Fruit fly (Drosophila melanogaster) whole organism, embryonic: Measurements from ENCODE around the gene CG11920.
A peak's percentile ranks its signal among the peaks of the same experiment; 100 is the strongest.

Source experiments
- Bgb ChIP-seq: fragments of 200-800 bp; sonication (Bioruptor generic); IDR thresholded peaks from 2 replicates; pipeline ENCODE4 v1.3.6; 2022; ENCODE audit warnings: missing biosample characterization, missing genetic modification characterization; ENCODE audit not compliant: partially characterized antibody
- CG10267 ChIP-seq: fragments of 200-800 bp; sonication (Bioruptor generic); optimal IDR thresholded peaks from 2 replicates; lab custom pipeline; 2018; ENCODE audit warnings: missing biosample characterization, mild to moderate bottlenecking, missing genetic modification characterization, moderate library complexity
- CG10431 ChIP-seq: fragments of 200-800 bp; sonication (Bioruptor generic); optimal IDR thresholded peaks from 3 replicates; lab custom pipeline; 2018; ENCODE audit warnings: missing biosample characterization, mild to moderate bottlenecking, missing genetic modification characterization
- CG10959 ChIP-seq: fragments of 200-800 bp; sonication (Bioruptor generic); IDR thresholded peaks from 2 replicates; pipeline ENCODE4 v1.3.6; 2022; ENCODE audit warnings: missing biosample characterization, missing genetic modification characterization
- CG11723 ChIP-seq: fragments of 200-800 bp; sonication (Bioruptor generic); optimal IDR thresholded peaks from 2 replicates; lab custom pipeline; 2017; ENCODE audit warnings: missing biosample characterization, mild to moderate bottlenecking, missing genetic modification characterization
- CG12659 ChIP-seq: fragments of 200-800 bp; sonication (Bioruptor generic); optimal IDR thresholded peaks from 3 replicates; lab custom pipeline; 2017; ENCODE audit warnings: mild to moderate bottlenecking, missing biosample characterization, missing genetic modification reagents, missing genetic modification characterization
- CG13287 ChIP-seq: fragments of 200-800 bp; sonication (Bioruptor generic); IDR thresholded peaks from 2 replicates; pipeline ENCODE4 v1.3.6; 2022; ENCODE audit warnings: missing biosample characterization, missing genetic modification characterization; ENCODE audit not compliant: partially characterized antibody
- CG13424 ChIP-seq: fragments of 200-800 bp; sonication (Bioruptor generic); optimal IDR thresholded peaks from 2 replicates; lab custom pipeline; 2019; ENCODE audit warnings: missing biosample characterization, mild to moderate bottlenecking, missing genetic modification characterization, moderate library complexity
- CG13894 ChIP-seq: fragments of 200-800 bp; sonication (Bioruptor generic); optimal IDR thresholded peaks from 3 replicates; lab custom pipeline; 2018; ENCODE audit warnings: missing biosample characterization, mild to moderate bottlenecking, missing genetic modification characterization, moderate library complexity
- CG14965 ChIP-seq: fragments of 200-800 bp; sonication (Bioruptor generic); optimal IDR thresholded peaks from 2 replicates; lab custom pipeline; 2016; ENCODE audit warnings: missing biosample characterization, missing genetic modification characterization, borderline replicate concordance
- CG15011 ChIP-seq: fragments of 200-800 bp; sonication (Bioruptor generic); optimal IDR thresholded peaks from 3 replicates; lab custom pipeline; 2018; ENCODE audit warnings: missing biosample characterization, mild to moderate bottlenecking, missing genetic modification characterization
- CG15514 ChIP-seq: fragments of 200-800 bp; sonication (Bioruptor generic); optimal IDR thresholded peaks from 3 replicates; lab custom pipeline; 2017; ENCODE audit warnings: missing biosample characterization, missing genetic modification characterization, mild to moderate bottlenecking, moderate library complexity, missing genetic modification reagents
- CG16863 ChIP-seq: fragments of 200-800 bp; sonication (Bioruptor generic); optimal IDR thresholded peaks from 3 replicates; lab custom pipeline; 2016; ENCODE audit warnings: missing biosample characterization, missing genetic modification characterization
- CG2199 ChIP-seq: fragments of 200-800 bp; sonication (Bioruptor generic); IDR thresholded peaks from 3 replicates; pipeline ENCODE4 v1.3.6; 2022; ENCODE audit warnings: missing biosample characterization, missing genetic modification characterization
- CG2889 ChIP-seq: fragments of 200-800 bp; sonication (Bioruptor generic); IDR thresholded peaks from 3 replicates; pipeline ENCODE4 v1.3.6; 2022; ENCODE audit warnings: missing biosample characterization, missing genetic modification characterization
- CG3847 ChIP-seq: fragments of 200-800 bp; sonication (Bioruptor generic); IDR thresholded peaks from 2 replicates; pipeline ENCODE4 v1.3.6; 2022; ENCODE audit warnings: missing biosample characterization, missing genetic modification characterization
- CG4360 ChIP-seq: fragments of 200-800 bp; sonication (Bioruptor generic); IDR thresholded peaks from 2 replicates; pipeline ENCODE4 v1.3.6; 2022; ENCODE audit warnings: missing biosample characterization, missing genetic modification characterization
- CG7357 ChIP-seq: fragments of 200-800 bp; sonication (Bioruptor generic); IDR thresholded peaks from 3 replicates; pipeline ENCODE4 v1.3.6; 2022; ENCODE audit warnings: missing biosample characterization, missing genetic modification characterization
- Dll ChIP-seq: fragments of 200-800 bp; sonication (Bioruptor generic); IDR thresholded peaks from 4 replicates; pipeline ENCODE4 v1.3.6; 2022; ENCODE audit warnings: missing biosample characterization, missing genetic modification characterization; ENCODE audit not compliant: partially characterized antibody
- ERR ChIP-seq: fragments of 200-800 bp; sonication (Bioruptor generic); optimal IDR thresholded peaks from 2 replicates; lab custom pipeline; 2016; ENCODE audit warnings: missing biosample characterization, missing genetic modification characterization
- Fer1 ChIP-seq: fragments of 200-800 bp; sonication (Bioruptor generic); optimal IDR thresholded peaks from 2 replicates; lab custom pipeline; 2017; ENCODE audit warnings: missing biosample characterization, mild to moderate bottlenecking, missing genetic modification characterization
- H15 ChIP-seq: fragments of 200-800 bp; sonication (Bioruptor generic); IDR thresholded peaks from 3 replicates; pipeline ENCODE4 v1.3.6; 2022; ENCODE audit warnings: missing biosample characterization, missing genetic modification characterization
- H2.0 ChIP-seq: fragments of 200-800 bp; sonication (Bioruptor generic); IDR thresholded peaks from 2 replicates; pipeline ENCODE4 v1.3.6; 2022; ENCODE audit warnings: missing biosample characterization, missing genetic modification characterization
- Hmx ChIP-seq: fragments of 200-800 bp; sonication (Bioruptor generic); optimal IDR thresholded peaks from 2 replicates; lab custom pipeline; 2016; ENCODE audit warnings: missing biosample characterization, missing genetic modification characterization
- Hr51 ChIP-seq, 2 experiments: fragments of 200-800 bp; sonication (Bioruptor generic); optimal IDR thresholded peaks; 2 replicates in 1 of 2; 3 replicates in 1 of 2; lab custom pipeline; 2016 to 2018; ENCODE audit warnings: missing biosample characterization in 2 of 2, missing genetic modification characterization in 2 of 2, mild to moderate bottlenecking in 1 of 2, moderate library complexity in 1 of 2
- Nf-YB ChIP-seq: fragments of 200-800 bp; sonication (Bioruptor generic); optimal IDR thresholded peaks from 3 replicates; lab custom pipeline; 2019; ENCODE audit warnings: missing biosample characterization, mild to moderate bottlenecking, missing genetic modification characterization, moderate library complexity
- Oli ChIP-seq: fragments of 200-800 bp; sonication (Bioruptor generic); optimal IDR thresholded peaks from 2 replicates; lab custom pipeline; 2018; ENCODE audit warnings: missing biosample characterization, mild to moderate bottlenecking, missing genetic modification characterization, moderate library complexity
- Optix ChIP-seq: fragments of 200-800 bp; sonication (Bioruptor generic); IDR thresholded peaks from 3 replicates; pipeline ENCODE4 v1.3.6; 2022; ENCODE audit warnings: missing biosample characterization, missing genetic modification characterization
- PHDP ChIP-seq: fragments of 200-800 bp; sonication (Bioruptor generic); optimal IDR thresholded peaks from 3 replicates; lab custom pipeline; 2018; ENCODE audit warnings: missing biosample characterization, mild to moderate bottlenecking, missing genetic modification characterization, moderate library complexity
- Side ChIP-seq: fragments of 200-800 bp; sonication (Bioruptor generic); optimal IDR thresholded peaks from 2 replicates; lab custom pipeline; 2016; ENCODE audit warnings: missing biosample characterization, missing genetic modification characterization
- Stat92E ChIP-seq, 3 experiments: fragments of >200 bp in 2 of 3; fragments of 200-800 bp in 1 of 3; sonication (Bioruptor generic) in 1 of 3; optimal IDR thresholded peaks; 2 replicates each; lab custom pipeline; 2017 to 2019; ENCODE audit warnings: missing biosample characterization in 3 of 3, missing genetic modification characterization in 3 of 3, mild to moderate bottlenecking in 1 of 3, moderate library complexity in 1 of 3
- bsh ChIP-seq, 2 experiments: fragments of 200-800 bp; sonication (Bioruptor generic); optimal IDR thresholded peaks; 2 replicates each; lab custom pipeline; 2017 to 2018; ENCODE audit warnings: mild to moderate bottlenecking in 2 of 2, missing biosample characterization in 2 of 2, missing genetic modification characterization in 2 of 2, moderate library complexity in 1 of 2
- dm ChIP-seq: fragments of 200-800 bp; sonication (Bioruptor generic); optimal IDR thresholded peaks from 3 replicates; lab custom pipeline; 2016; ENCODE audit warnings: missing biosample characterization, missing genetic modification characterization
- emc ChIP-seq: fragments of 200-800 bp; sonication (Bioruptor generic); optimal IDR thresholded peaks from 2 replicates; lab custom pipeline; 2016; ENCODE audit warnings: missing biosample characterization, missing genetic modification characterization
- eve ChIP-seq, 2 experiments: fragments of >200 bp; optimal IDR thresholded peaks; 2 replicates each; lab custom pipeline; 2017; ENCODE audit warnings: missing biosample characterization in 2 of 2, missing genetic modification characterization in 2 of 2
- eyg ChIP-seq: fragments of 200-800 bp; sonication (Bioruptor generic); optimal IDR thresholded peaks from 3 replicates; lab custom pipeline; 2016; ENCODE audit warnings: missing biosample characterization, missing genetic modification characterization
- fd96Cb ChIP-seq: fragments of 200-800 bp; sonication (Bioruptor generic); optimal IDR thresholded peaks from 2 replicates; lab custom pipeline; 2018; ENCODE audit warnings: missing biosample characterization, mild to moderate bottlenecking, missing genetic modification characterization, moderate library complexity
- ftz-f1 ChIP-seq: fragments of 200-800 bp; sonication (Bioruptor generic); optimal IDR thresholded peaks from 2 replicates; lab custom pipeline; 2016; ENCODE audit warnings: missing biosample characterization, missing genetic modification characterization
- lbe ChIP-seq: fragments of 200-800 bp; sonication (Bioruptor generic); optimal IDR thresholded peaks from 2 replicates; lab custom pipeline; 2016; ENCODE audit warnings: missing biosample characterization, mild to moderate bottlenecking, missing genetic modification characterization
- maf-S ChIP-seq: fragments of 200-800 bp; sonication (Bioruptor generic); optimal IDR thresholded peaks from 2 replicates; lab custom pipeline; 2016; ENCODE audit warnings: missing biosample characterization, missing genetic modification characterization
- mam ChIP-seq: fragments of 200-800 bp; sonication (Bioruptor generic); optimal IDR thresholded peaks from 3 replicates; lab custom pipeline; 2016; ENCODE audit warnings: missing biosample characterization, missing genetic modification characterization
- psq ChIP-seq: fragments of 200-800 bp; sonication (Bioruptor generic); optimal IDR thresholded peaks from 2 replicates; lab custom pipeline; 2017; ENCODE audit warnings: missing biosample characterization, missing genetic modification characterization
- ro ChIP-seq: fragments of 200-800 bp; sonication (Bioruptor generic); IDR thresholded peaks from 2 replicates; pipeline ENCODE4 v1.3.6; 2022; ENCODE audit warnings: missing biosample characterization, missing genetic modification characterization
- stc ChIP-seq: fragments of 200-800 bp; sonication (Bioruptor generic); IDR thresholded peaks from 2 replicates; pipeline ENCODE4 v1.3.6; 2022; ENCODE audit warnings: missing biosample characterization, missing genetic modification characterization
- sug ChIP-seq: fragments of 200-800 bp; optimal IDR thresholded peaks from 2 replicates; lab custom pipeline; 2019; ENCODE audit warnings: missing biosample characterization, mild to moderate bottlenecking, missing genetic modification characterization, moderate library complexity
- toy ChIP-seq: fragments of 200-800 bp; sonication (Bioruptor generic); IDR thresholded peaks from 2 replicates; pipeline ENCODE4 v1.3.6; 2022; ENCODE audit warnings: missing biosample characterization, missing genetic modification characterization
- trem ChIP-seq: fragments of 200-800 bp; optimal IDR thresholded peaks from 3 replicates; lab custom pipeline; 2019; ENCODE audit warnings: missing biosample characterization, mild to moderate bottlenecking, missing genetic modification characterization, moderate library complexity
- trh ChIP-seq: fragments of 200-800 bp; sonication (Bioruptor generic); optimal IDR thresholded peaks from 2 replicates; lab custom pipeline; 2016; ENCODE audit warnings: missing biosample characterization, missing genetic modification characterization
- tx ChIP-seq: fragments of 200-800 bp; sonication (Bioruptor generic); optimal IDR thresholded peaks from 2 replicates; lab custom pipeline; 2016; ENCODE audit warnings: missing biosample characterization, missing genetic modification characterization
- vfl ChIP-seq: fragments of 200-800 bp; sonication (Bioruptor generic); optimal IDR thresholded peaks from 2 replicates; lab custom pipeline; 2016; ENCODE audit warnings: missing biosample characterization, missing genetic modification characterization
- zen2 ChIP-seq: fragments of 200-800 bp; sonication (Bioruptor generic); IDR thresholded peaks from 3 replicates; pipeline ENCODE4 v1.3.6; 2022; ENCODE audit warnings: missing biosample characterization, missing genetic modification characterization; ENCODE audit not compliant: partially characterized antibody

The CG11920 gene

DNA sequence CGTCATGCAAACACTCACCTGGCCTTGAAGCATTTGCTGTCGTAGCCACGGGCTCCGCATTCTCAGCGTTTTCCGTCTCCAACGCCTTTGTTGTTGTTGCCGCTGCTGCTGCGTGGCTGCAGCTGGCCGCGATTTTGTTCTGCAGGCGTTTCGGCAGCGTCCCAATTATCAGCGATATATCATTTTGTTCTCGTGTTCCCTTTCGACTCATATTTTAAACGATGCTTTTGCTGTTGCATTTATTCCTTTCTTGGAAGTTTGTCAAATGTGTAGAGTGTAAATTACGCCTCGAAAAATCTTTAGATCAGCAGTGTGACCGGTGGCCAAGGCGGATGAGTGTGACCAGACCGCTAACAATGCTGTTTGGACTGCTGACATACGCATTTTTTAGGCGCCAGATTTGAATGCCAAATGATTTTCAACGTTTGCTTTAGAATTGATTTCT is 41.5 kb upstream of the CG11920 start, which contains the start of gene Smg6 (continued):
- TF ChIP-seq CG13894 (tag; lab: Kevin White, UChicago) (no peak), maf-S (GFP tag; lab: Kevin White, UChicago) (no peak), zen2 (GFP tag; lab: Robert Waterston, UW) (no peak), Stat92E (GFP tag; optimal IDR thresholded peaks at IDR 0.05; lab: Kevin White, UChicago) (peak in 1 of 3 experiments; percentile 59), PHDP (tag; lab: Kevin White, UChicago) (no peak), CG15514 (no peak), emc (GFP tag; lab: Kevin White, UChicago) (no peak), stc (GFP tag; lab: Robert Waterston, UW) (no peak), dm (GFP tag; lab: Kevin White, UChicago) (no peak), CG3847 (peak; percentile 35; the same call in 1 of the 2 replicates), CG4360 (GFP tag; lab: Robert Waterston, UW) (peak; percentile 93), CG12659 (peak; percentile 1), CG10267 (peak; percentile 46), CG14965 (GFP tag; lab: Kevin White, UChicago) (no peak), psq (GFP tag; lab: Kevin White, UChicago) (no peak), Side (GFP tag; lab: Kevin White, UChicago) (no peak), lbe (GFP tag; lab: Kevin White, UChicago) (no peak), Oli (tag; lab: Kevin White, UChicago) (no peak), Optix (no peak), bsh (GFP tag; optimal IDR thresholded peaks at IDR 0.05; lab: Kevin White, UChicago) (no peak), CG11723 (GFP tag; lab: Kevin White, UChicago) (no peak), Dll (GFP tag; lab: Robert Waterston, UW) (peak; percentile 30; the same call in 1 of the 4 replicates), ro (GFP tag; lab: Robert Waterston, UW) (no peak), CG7357 (GFP tag; lab: Robert Waterston, UW) (no peak), trem (tag; lab: Kevin White, UChicago) (peak; percentile 61), Hr51 (GFP tag; optimal IDR thresholded peaks at IDR 0.05; lab: Kevin White, UChicago) (no peak), Bgb (GFP tag; lab: Robert Waterston, UW) (peak; percentile 20; the same call in 1 of the 2 replicates), sug (tag; lab: Kevin White, UChicago) (no peak), Fer1 (GFP tag; lab: Kevin White, UChicago) (peak; percentile 46), CG2889 (GFP tag; lab: Robert Waterston, UW) (no peak), eve (GFP tag; optimal IDR thresholded peaks at IDR 0.05; lab: Kevin White, UChicago) (no peak), toy (GFP tag; lab: Robert Waterston, UW) (no peak), ERR (GFP tag; lab: Kevin White, UChicago) (no peak), H15 (no peak), CG2199 (GFP tag; lab: Robert Waterston, UW) (0 out of 3 replicates have a peak, but pooled peaks have one; percentile 34), fd96Cb (tag; lab: Kevin White, UChicago) (no peak), Nf-YB (GFP tag; lab: Kevin White, UChicago) (no peak), CG10959 (GFP tag; lab: Robert Waterston, UW) (no peak), CG10431 (GFP tag; lab: Kevin White, UChicago) (no peak), eyg (GFP tag; lab: Kevin White, UChicago) (no peak), vfl (GFP tag; lab: Kevin White, UChicago) (no peak), CG15011 (GFP tag; lab: Kevin White, UChicago) (no peak), CG13287 (GFP tag; lab: Robert Waterston, UW) (peak; percentile 52), CG13424 (tag; lab: Kevin White, UChicago) (no peak), mam (GFP tag; lab: Kevin White, UChicago) (no peak), tx (GFP tag; lab: Kevin White, UChicago) (no peak), H2.0 (GFP tag; lab: Robert Waterston, UW) (no peak), ftz-f1 (GFP tag; lab: Kevin White, UChicago) (peak; percentile 94), Hmx (no peak), CG16863 (GFP tag; lab: Kevin White, UChicago) (no peak), trh (GFP tag; lab: Kevin White, UChicago) (no peak)
